Fruit fly (Drosophila melanogaster) whole organism, adult: Measurements from ENCODE around the gene CG13131.

ENCODE experiments used
- CG11617 ChIP-seq: fragments of 200-800 bp; sonication (Bioruptor generic); optimal IDR thresholded peaks from 2 replicates; lab custom pipeline; 2017; ENCODE audit warnings: mild to moderate bottlenecking, missing biosample characterization, missing genetic modification reagents, missing genetic modification characterization
- CG1620 ChIP-seq: fragments of 200-800 bp; sonication (Bioruptor generic); optimal IDR thresholded peaks from 2 replicates; lab custom pipeline; 2016; ENCODE audit warnings: missing biosample characterization, missing genetic modification characterization
- CG33017 ChIP-seq: fragments of 200-800 bp; sonication (Bioruptor generic); optimal IDR thresholded peaks from 2 replicates; lab custom pipeline; 2018; ENCODE audit warnings: missing biosample characterization, mild to moderate bottlenecking, missing genetic modification characterization, moderate library complexity
- CG5204 ChIP-seq: fragments of 200-800 bp; sonication (Bioruptor generic); optimal IDR thresholded peaks from 2 replicates; lab custom pipeline; 2016; ENCODE audit warnings: missing biosample characterization, missing genetic modification characterization
- Crg-1 ChIP-seq: fragments of 200-800 bp; sonication (Bioruptor generic); optimal IDR thresholded peaks from 2 replicates; lab custom pipeline; 2016; ENCODE audit warnings: missing biosample characterization, missing genetic modification characterization
- cnc ChIP-seq, 2 experiments: fragments of >200 bp; optimal IDR thresholded peaks; 2 replicates each; lab custom pipeline; 2017
- kay ChIP-seq: fragments of 200-800 bp; sonication (Bioruptor generic); peaks from one replicate; lab custom pipeline; 2016; ENCODE audit warnings: missing biosample characterization, missing genetic modification characterization, borderline replicate concordance
- ovo ChIP-seq: fragments of 200-800 bp; sonication (Bioruptor generic); optimal IDR thresholded peaks from 2 replicates; lab custom pipeline; 2016; ENCODE audit warnings: missing biosample characterization, missing genetic modification characterization
- pad ChIP-seq: fragments of 200-800 bp; sonication (Bioruptor generic); optimal IDR thresholded peaks from 3 replicates; lab custom pipeline; 2017; ENCODE audit warnings: missing biosample characterization, missing genetic modification characterization, mild to moderate bottlenecking, moderate library complexity, missing genetic modification reagents
- tj ChIP-seq: fragments of 200-800 bp; sonication (Bioruptor generic); optimal IDR thresholded peaks from 3 replicates; lab custom pipeline; 2017; ENCODE audit warnings: missing biosample characterization, mild to moderate bottlenecking, missing genetic modification characterization, moderate library complexity
- toe ChIP-seq: fragments of 200-800 bp; sonication (Bioruptor generic); optimal IDR thresholded peaks from 2 replicates; lab custom pipeline; 2016; ENCODE audit warnings: missing biosample characterization, missing genetic modification characterization

DNA sequence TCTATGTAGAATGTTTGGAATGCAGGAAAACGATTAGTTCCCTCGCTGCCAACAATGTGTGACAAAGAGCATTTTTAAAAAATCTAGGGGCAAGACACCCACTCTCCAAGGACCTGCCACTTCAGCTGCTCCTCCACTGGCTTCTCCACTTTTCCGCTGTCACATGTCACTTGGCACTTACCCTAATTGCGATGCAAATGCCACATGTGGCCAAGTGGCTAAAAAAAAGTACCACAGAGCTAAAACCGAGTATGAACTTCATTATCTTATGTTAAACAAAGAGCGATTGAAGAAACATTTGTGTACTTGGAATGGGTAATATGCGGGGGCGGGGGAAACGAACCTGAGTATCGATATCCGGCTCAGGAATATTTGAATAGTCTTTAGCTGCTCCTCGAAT lies 28.0 kb downstream of the CG13131 start:
- no peak for TF ChIP-seq kay (GFP tag; lab: Kevin White, UChicago)
- no peak for TF ChIP-seq tj (GFP tag; lab: Kevin White, UChicago)
- TF ChIP-seq CG5204 (GFP tag; lab: Kevin White, UChicago) = no peak
- no peak for TF ChIP-seq CG1620 (GFP tag; lab: Kevin White, UChicago)
- TF ChIP-seq cnc (optimal IDR thresholded peaks at IDR 0.05; lab: Kevin White, UChicago) = no peak
- no peak for TF ChIP-seq ovo (GFP tag; lab: Kevin White, UChicago)
- no peak for TF ChIP-seq toe (GFP tag; lab: Kevin White, UChicago)
- TF ChIP-seq Crg-1 (GFP tag; lab: Kevin White, UChicago) = no peak
- no peak for TF ChIP-seq CG33017 (tag; lab: Kevin White, UChicago)
- no peak for TF ChIP-seq CG11617 (GFP tag; lab: Kevin White, UChicago)
- no peak for TF ChIP-seq pad
